Worm (Caenorhabditis elegans) whole organism, early embryonic: ENCODE measurements around the gene unc-39.

Experiments
- ama-1 ChIP-seq: fragments of 150-350 bp; optimal IDR thresholded peaks from 2 replicates; lab custom pipeline; 2014
- flt-1 ChIP-seq: fragments of 200-800 bp; sonication (Bioruptor generic); IDR thresholded peaks from 2 replicates; pipeline ENCODE4 v1.3.6; 2022; ENCODE audit warnings: missing genetic modification characterization, missing compliant biosample characterization

ce11 chrV:14378986-14379385 lies 6.1 kb downstream of the unc-39 start, which contains the start of gene npr-43:
- TF ChIP-seq flt-1 (GFP tag; lab: Robert Waterston, UW) (no peak), ama-1 (lab: Kevin White, UChicago) (no peak)
